Worm (Caenorhabditis elegans): ENCODE data around the gene cbs-2.

ce11 chrII:2175367-2175766, 48.0 kb downstream of the cbs-2 start, which contains the start of gene C33C12.7:
- TF ChIP-seq zag-1 (tag; optimal IDR thresholded peaks at IDR 0.05) (no peak), aly-2 (tag; optimal IDR thresholded peaks at IDR 0.05) (no peak), nhr-90 (tag; optimal IDR thresholded peaks at IDR 0.05; ENCODE audit: poor library complexity) (no peak), elt-2 (tag; optimal IDR thresholded peaks at IDR 0.05) (no peak), ztf-11 (tag; optimal IDR thresholded peaks at IDR 0.05) (no peak), vab-15 (tag; optimal IDR thresholded peaks at IDR 0.05) (no peak), nhr-77 (tag; optimal IDR thresholded peaks at IDR 0.05) (no peak), fkh-10 (GFP tag; optimal IDR thresholded peaks at IDR 0.05) (no peak), skn-1 (tag; optimal IDR thresholded peaks at IDR 0.05) (no peak), unc-62 (GFP tag; optimal IDR thresholded peaks at IDR 0.05) (no peak)

All from whole organism, L1 larva.